Worm (Caenorhabditis elegans): ENCODE measurements around the gene F58D12.1.
"Not testable (repeated sequence)": the region's sequence is repeated elsewhere in the genome, so short reads cannot be mapped to it uniquely, and the experiment has no call there.

Gene F58D12.1

ce11 chrV:14049274-14049673, at the start of gene F58D12.1:
Gene F58D12.1, plus strand, starts transcription at chrV:14049574.
- TF ChIP-seq blmp-1 (tag; optimal IDR thresholded peaks at IDR 0.05); hlh-1 (tag; optimal IDR thresholded peaks at IDR 0.05); drap-1 (GFP tag; optimal IDR thresholded peaks at IDR 0.05): not testable (repeated sequence)

- no peak for TF ChIP-seq drap-1 (GFP tag; optimal IDR thresholded peaks at IDR 0.05)
- TF ChIP-seq sem-2 (GFP tag; optimal IDR thresholded peaks at IDR 0.05) = no peak
- no peak for TF ChIP-seq zip-8 (tag; optimal IDR thresholded peaks at IDR 0.05)
- TF ChIP-seq pha-4 (tag; optimal IDR thresholded peaks at IDR 0.05) = no peak
- TF ChIP-seq mab-5 (tag; optimal IDR thresholded peaks at IDR 0.05) = no peak
- TF ChIP-seq nhr-237 (tag; optimal IDR thresholded peaks at IDR 0.05) = no peak
- TF ChIP-seq lsy-2 (tag; optimal IDR thresholded peaks at IDR 0.05) = no peak
- TF ChIP-seq ceh-39 (tag; optimal IDR thresholded peaks at IDR 0.05) = no peak
- no peak for TF ChIP-seq hlh-1 (tag; optimal IDR thresholded peaks at IDR 0.05)
- no peak for TF ChIP-seq ztf-11 (tag; optimal IDR thresholded peaks at IDR 0.05)
- no peak for TF ChIP-seq mls-2 (tag; optimal IDR thresholded peaks at IDR 0.05)
- TF ChIP-seq blmp-1 (tag; optimal IDR thresholded peaks at IDR 0.05) = no peak
- no peak for TF ChIP-seq nhr-2 (tag; optimal IDR thresholded peaks at IDR 0.05)
- TF ChIP-seq snpc-4 (tag; optimal IDR thresholded peaks at IDR 0.05) = no peak
- TF ChIP-seq mep-1 (tag; optimal IDR thresholded peaks at IDR 0.05) = no peak
- TF ChIP-seq bed-3 (GFP tag; optimal IDR thresholded peaks at IDR 0.05) = no peak
Measured at ce11 chrV:14001929-14002328, 47.4 kb upstream of the F58D12.1 start.

- TF ChIP-seq unc-120 (tag; optimal IDR thresholded peaks at IDR 0.05; ENCODE audit: poor library complexity, severe bottlenecking) = no peak
- TF ChIP-seq ham-2 (GFP tag; optimal IDR thresholded peaks at IDR 0.05) = peak; percentile 44
- TF ChIP-seq snpc-4 (tag; optimal IDR thresholded peaks at IDR 0.05) = no peak
- peak; percentile 21 for TF ChIP-seq pha-4 (tag; optimal IDR thresholded peaks at IDR 0.05)
- no peak for TF ChIP-seq drap-1 (GFP tag; optimal IDR thresholded peaks at IDR 0.05)
Measured at ce11 chrV:14002402-14002801, 47.0 kb upstream of the F58D12.1 start.

- TF ChIP-seq ces-1 (GFP tag; optimal IDR thresholded peaks at IDR 0.05) (peak; percentile 32), nhr-76 (tag; optimal IDR thresholded peaks at IDR 0.05) (no peak)
Measured at ce11 chrV:14003587-14004156, 45.7 kb upstream of the F58D12.1 start.

- TF ChIP-seq ceh-39 (tag; optimal IDR thresholded peaks at IDR 0.05) (no peak), unc-62 (GFP tag; optimal IDR thresholded peaks at IDR 0.05) (peak; percentile 18), ztf-11 (tag; optimal IDR thresholded peaks at IDR 0.05) (no peak), mep-1 (tag; optimal IDR thresholded peaks at IDR 0.05) (no peak), unc-120 (tag; optimal IDR thresholded peaks at IDR 0.05; ENCODE audit: poor library complexity, severe bottlenecking) (peak; percentile 16), pha-4 (tag; optimal IDR thresholded peaks at IDR 0.05) (no peak), hlh-1 (tag; optimal IDR thresholded peaks at IDR 0.05) (peak; percentile 45), ces-1 (GFP tag; optimal IDR thresholded peaks at IDR 0.05) (peak; percentile 56)
Measured at ce11 chrV:14004342-14004741, 45.0 kb upstream of the F58D12.1 start.

- TF ChIP-seq ces-1 (GFP tag; optimal IDR thresholded peaks at IDR 0.05) = no peak
- TF ChIP-seq nhr-2 (tag; optimal IDR thresholded peaks at IDR 0.05) = no peak
- TF ChIP-seq unc-120 (tag; optimal IDR thresholded peaks at IDR 0.05; ENCODE audit: poor library complexity, severe bottlenecking) = no peak
- TF ChIP-seq ztf-11 (tag; optimal IDR thresholded peaks at IDR 0.05) = no peak
- TF ChIP-seq drap-1 (GFP tag; optimal IDR thresholded peaks at IDR 0.05) = no peak
Measured at ce11 chrV:14005812-14006211, 43.6 kb upstream of the F58D12.1 start, which contains the start of gene ric-7. Gene ric-7, minus strand, starts transcription at chrV:14005912.

ce11 chrV:14006819-14007218, 42.6 kb upstream of the F58D12.1 start:
- TF ChIP-seq snpc-4 (tag; optimal IDR thresholded peaks at IDR 0.05) = no peak
- no peak for TF ChIP-seq tbx-8 (GFP tag; optimal IDR thresholded peaks at IDR 0.05)
- TF ChIP-seq nhr-2 (tag; optimal IDR thresholded peaks at IDR 0.05) = no peak
- peak; percentile 1 for TF ChIP-seq ces-1 (GFP tag; optimal IDR thresholded peaks at IDR 0.05)
- TF ChIP-seq cnd-1 (tag; optimal IDR thresholded peaks at IDR 0.05) = no peak
- no peak for TF ChIP-seq lin-32 (GFP tag; optimal IDR thresholded peaks at IDR 0.05)
- no peak for TF ChIP-seq pha-4 (tag; optimal IDR thresholded peaks at IDR 0.05)
- TF ChIP-seq bed-3 (GFP tag; optimal IDR thresholded peaks at IDR 0.05) = no peak
- peak; percentile 21 for TF ChIP-seq ham-2 (GFP tag; optimal IDR thresholded peaks at IDR 0.05)
- no peak for TF ChIP-seq flh-1 (GFP tag; optimal IDR thresholded peaks at IDR 0.05)
- no peak for TF ChIP-seq blmp-1 (tag; optimal IDR thresholded peaks at IDR 0.05)
- no peak for TF ChIP-seq ceh-39 (tag; optimal IDR thresholded peaks at IDR 0.05)
- TF ChIP-seq hlh-1 (tag; optimal IDR thresholded peaks at IDR 0.05) = no peak

All from whole organism, mixed stage, embryonic.